Fruit fly (Drosophila melanogaster) whole organism, larva: ENCODE measurements around the gene orb2.

Source experiments
- noc ChIP-seq: fragments of 200-800 bp; sonication (Bioruptor generic); optimal IDR thresholded peaks from 3 replicates; lab custom pipeline; 2019; ENCODE audit warnings: missing biosample characterization, mild to moderate bottlenecking, missing genetic modification characterization, moderate library complexity

The orb2 gene

DNA sequence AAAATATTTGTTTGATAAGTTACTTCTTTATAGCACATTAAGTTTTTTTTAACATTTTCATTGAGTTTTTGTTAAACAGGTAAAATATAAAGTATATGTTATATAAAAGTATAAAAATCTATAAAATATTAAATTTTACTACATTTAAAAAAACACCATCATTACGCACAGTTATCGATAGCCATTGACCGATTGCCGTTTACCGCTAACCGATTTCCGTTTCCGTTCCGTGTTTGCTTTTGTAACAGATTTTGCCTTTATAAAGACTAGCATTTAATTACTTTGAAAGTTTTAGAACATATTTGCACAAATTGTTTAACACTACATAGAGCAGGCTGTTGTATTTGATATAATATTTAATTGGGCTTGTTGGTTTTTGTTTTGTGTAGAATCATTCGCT is 14.6 kb downstream of the orb2 start:
- TF ChIP-seq noc (tag; lab: Kevin White, UChicago) = no peak

DNA sequence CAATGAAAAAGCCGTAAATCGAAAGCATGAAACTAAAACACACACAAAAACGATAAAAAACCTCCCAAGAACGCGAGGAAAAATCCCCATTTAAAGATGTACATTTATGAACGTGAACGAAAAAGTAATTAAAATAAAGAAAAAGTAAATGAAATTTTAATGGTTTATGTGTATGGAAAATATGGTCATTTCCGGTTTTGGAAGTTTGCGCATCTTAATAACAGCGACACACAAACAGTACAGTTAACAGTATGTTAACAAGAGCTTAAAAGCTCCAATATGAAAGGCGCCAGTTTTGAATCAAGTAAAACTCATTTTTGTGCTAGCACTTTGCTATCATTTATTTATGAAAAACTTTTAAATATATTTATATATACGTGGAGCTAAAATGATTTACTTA is 22.3 kb downstream of the orb2 start:
- no peak for TF ChIP-seq noc (tag; lab: Kevin White, UChicago)

DNA sequence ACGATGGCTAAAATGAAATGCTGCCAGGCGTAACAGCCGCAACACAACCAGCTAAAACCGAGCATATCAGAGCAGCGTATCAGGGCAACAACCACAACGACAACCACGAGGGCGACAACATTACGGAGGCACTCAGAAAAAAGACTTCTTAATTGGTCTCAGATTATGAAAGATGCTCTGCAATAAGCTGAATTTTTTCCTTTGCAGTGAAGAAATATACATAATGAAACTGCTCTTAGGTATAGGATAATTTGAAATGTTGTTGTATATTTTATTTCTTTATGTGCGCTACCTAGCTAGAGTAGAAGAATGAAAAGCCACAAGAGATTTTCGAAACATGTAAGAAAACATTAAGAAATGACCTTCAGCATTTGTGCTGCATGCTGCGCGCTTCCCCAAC is 24.7 kb downstream of the orb2 start:
- TF ChIP-seq noc (tag; lab: Kevin White, UChicago) = no peak

DNA sequence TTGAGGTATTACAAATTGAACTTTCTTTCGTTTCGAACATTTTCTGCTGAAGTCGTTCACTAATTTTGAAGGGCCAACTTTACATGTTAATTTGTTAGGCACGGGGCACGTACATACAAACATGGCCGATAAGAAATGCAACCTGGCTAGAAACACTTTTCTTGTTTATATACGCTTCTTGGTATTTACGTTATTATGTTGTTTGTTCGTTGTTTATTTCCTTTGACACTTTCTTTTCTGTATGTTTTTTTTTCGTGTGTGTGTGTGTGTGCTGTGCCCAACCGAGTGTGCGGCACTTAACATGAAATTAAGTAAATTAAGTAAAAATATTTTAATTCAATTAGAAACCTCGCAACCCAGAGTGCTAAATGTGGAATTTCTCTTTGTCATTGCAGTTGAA is 28.6 kb downstream of the orb2 start:
- TF ChIP-seq noc (tag; lab: Kevin White, UChicago) = no peak

DNA sequence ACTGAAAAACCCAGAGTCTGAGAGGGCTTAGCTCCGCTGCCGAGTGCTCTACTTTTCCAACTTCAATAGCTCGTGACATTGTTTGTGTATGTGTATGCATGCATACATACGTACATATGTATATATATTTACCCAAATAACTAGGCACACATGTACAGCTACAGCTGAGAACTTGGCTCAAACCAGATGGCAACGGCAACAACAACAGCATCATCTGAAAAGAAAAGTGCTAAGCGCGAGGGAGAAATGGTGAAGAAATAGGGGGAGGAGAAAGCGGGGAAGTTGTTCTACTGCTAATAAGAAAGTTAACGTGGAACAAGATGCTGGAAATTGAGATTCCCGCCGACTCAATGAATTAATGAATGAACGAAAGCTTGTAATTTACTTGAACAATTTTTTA is 29.3 kb downstream of the orb2 start:
- TF ChIP-seq noc (tag; lab: Kevin White, UChicago) = no peak

DNA sequence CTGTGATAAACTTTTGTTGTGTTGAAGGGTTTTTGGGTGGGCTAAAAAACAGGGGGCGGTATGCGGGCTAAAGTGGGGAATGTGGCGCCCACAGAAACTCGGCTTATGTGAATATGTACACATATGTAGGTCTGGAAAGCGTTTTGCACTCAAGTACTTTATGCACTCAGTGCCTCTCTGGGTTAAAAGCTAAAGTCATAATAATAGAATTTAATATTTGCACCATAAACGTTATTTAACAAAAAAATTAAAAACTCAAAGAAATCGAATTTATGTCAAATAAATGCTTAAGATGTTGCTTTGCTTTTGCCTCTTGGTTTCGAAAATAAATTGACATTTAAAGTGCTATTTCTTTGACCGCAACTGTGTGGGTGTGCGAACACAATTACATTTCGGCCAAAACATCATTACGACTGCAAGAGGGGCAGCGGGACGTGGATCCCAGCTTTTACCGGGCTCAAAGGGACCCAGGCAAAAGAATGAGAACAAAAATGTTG is 29.8 kb downstream of the orb2 start:
- no peak for TF ChIP-seq noc (tag; lab: Kevin White, UChicago)

DNA sequence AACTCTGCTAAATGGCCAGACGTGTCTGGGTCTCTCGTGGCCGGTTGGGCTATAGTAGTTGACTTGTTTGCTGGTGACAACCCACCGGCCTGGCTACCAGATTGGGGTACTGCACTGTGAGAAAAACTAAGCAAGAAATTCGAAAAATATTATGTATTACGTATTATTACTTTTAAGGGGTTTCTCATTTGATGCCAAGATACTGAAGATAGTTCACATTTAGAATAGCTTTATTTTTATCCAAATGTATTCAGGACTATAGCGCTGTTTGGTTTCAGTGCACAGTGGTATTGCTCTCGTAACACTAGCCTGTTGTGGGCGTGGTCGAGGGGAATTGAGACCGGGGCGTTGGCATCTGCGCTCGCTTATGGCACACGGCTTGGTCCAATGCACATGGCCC is 33.6 kb downstream of the orb2 start:
- TF ChIP-seq noc (tag; lab: Kevin White, UChicago) = peak; percentile 73

DNA sequence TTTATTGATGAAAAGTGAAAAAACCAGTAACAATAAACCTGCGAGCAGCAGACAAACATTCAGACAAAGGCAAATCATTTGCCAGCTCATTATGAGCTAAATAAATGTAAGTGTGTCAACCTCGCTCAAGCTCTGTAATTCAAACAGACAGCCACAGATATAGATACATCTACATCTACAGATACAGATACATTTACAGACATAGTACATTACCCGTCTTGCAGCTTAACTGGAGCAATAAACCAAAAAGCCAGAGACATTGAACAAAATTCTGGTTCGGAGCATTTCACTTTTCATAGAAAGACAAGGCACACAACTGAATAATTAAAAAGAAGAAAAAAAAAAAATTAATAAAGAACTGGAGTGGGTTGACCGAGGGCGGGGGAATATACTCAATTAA is 34.6 kb downstream of the orb2 start:
- no peak for TF ChIP-seq noc (tag; lab: Kevin White, UChicago)

DNA sequence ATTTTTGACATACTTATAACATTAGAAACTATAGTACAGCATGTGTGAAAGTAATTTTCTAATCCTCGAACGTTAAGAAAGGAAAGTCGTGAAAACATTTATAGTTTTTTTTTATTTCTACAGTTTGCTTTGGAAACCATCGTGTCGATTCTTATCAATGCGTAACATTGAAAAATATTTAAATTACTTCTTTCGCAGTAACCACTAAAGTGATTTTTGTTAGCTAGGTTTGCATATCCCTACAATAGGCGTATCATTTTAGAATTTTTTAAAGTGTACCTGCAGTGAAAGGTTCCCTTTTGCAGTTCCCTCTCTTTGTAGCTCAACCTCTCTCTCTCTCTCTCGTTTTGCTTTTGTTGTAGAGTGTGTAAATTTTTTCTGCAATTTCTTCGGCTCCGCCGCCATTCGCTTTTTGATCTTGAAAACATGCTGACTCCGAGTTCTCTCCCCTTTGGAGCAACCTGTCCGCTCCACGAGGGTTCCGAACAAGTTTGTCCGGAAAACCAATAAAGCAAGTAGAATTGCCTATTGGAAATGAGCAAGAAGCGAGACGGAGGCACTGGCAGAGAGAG is 40.6 kb downstream of the orb2 start:
- no peak for TF ChIP-seq noc (tag; lab: Kevin White, UChicago)

DNA sequence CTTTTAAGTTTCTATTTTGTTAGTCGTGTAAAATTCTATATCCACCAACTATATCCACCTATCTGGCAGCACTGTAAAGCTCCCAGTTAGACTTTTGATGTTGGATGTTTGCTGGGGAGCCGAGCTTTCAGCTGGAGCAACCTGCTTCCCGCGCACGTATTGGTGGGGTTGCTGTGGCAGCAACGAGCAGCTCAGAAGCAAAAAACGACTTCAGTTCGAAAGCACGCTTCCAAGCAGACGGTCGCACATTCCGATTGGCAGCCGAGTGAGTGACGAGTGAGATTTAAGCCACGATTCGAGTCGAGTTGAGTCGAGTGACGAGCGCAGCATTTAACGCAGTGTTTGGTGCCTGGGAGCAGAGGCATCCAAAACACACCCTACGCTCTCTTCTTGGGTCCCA is 41.9 kb downstream of the orb2 start, which contains the start of the genes Tsp66E and mfr:
TSS of gene Tsp66E (plus strand) at position 168 of the 400 bp plus-strand sequence.
TSS of gene mfr (minus strand) at position 340 of the 400 bp plus-strand sequence.
- TF ChIP-seq noc (tag; lab: Kevin White, UChicago) = no peak

DNA sequence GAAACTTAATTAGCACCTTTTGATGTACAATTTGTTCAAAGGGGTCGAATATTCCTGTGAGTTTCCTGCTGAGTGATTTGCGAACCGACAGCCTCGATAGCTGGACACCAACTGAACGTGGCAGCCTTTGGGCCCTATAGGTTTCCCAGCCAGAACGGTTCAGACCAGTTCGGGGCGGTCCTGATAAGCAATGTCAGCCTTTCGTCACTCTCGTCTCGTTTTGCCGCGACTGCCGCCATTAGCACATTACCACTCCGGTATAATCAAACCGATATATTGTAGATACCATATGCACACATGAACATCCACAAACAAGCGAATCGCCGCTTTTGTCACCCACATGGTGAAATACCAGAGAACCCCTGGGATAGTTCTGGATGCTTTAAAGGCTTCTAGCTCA is 49.2 kb downstream of the orb2 start, which contains the start of gene TrpA1:
TSS of gene TrpA1 (minus strand) at position 101 of the 400 bp plus-strand sequence.
- TF ChIP-seq noc (tag; lab: Kevin White, UChicago) = no peak

DNA sequence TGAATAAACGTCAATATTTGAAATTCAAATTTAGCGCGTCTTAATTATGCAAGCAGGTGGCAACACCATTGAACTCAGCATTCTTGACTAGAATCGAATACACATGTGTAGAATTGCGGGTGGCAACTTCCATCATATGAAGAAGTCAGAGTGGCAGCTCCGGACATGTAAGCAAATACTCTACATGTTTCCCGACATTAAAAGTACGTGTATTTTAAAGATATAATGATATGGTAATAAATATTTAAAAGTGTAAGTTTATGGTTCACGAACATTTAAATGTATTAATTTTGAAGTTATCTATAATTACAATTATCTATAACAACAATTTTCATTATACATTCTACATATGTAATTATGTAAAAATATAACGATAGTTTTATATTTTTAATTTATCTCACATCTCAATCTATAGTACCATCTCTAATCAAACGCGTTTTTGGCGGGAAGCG is 63.1 kb downstream of the orb2 start, which contains the start of gene Mcm7:
TSS of gene Mcm7 (plus strand) at position 430 of the 452 bp plus-strand sequence.
- TF ChIP-seq noc (tag; lab: Kevin White, UChicago) = no peak

DNA sequence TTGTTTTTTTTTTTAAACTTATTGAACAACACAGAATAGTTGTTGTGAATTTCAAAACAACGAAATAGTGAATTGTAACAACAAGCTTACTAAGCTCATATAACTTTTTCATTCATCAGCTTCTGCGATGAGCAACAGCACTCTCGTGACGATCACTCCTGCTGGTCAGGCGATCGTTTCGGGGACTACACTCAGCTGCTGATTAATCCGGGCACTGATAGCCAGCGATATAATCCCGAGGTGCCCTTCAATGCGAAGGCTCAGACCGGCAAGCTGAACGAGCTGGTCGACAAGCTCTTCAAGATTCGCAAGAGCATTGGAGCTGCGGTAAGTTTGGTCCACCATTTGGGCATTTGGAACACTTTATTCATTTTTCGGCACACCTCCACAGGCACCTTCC is 65.7 kb downstream of the orb2 start, which contains the start of gene CG43169:
TSS of gene CG43169 (minus strand) at position 101 of the 400 bp plus-strand sequence.
- TF ChIP-seq noc (tag; lab: Kevin White, UChicago) = no peak
